Worm (Caenorhabditis elegans) whole organism, dauer: ENCODE measurements around the gene srsy-2.

Source experiments
- unc-62 ChIP-seq: sonication (generic microtip); optimal IDR thresholded peaks from 2 replicates; lab custom pipeline; 2017; ENCODE audit warnings: missing biosample characterization, missing genetic modification reagents, missing genetic modification characterization

The srsy-2 gene

ce11 chrII:6226995-6227394, at the start of gene srsy-2:
Gene srsy-2, minus strand, starts transcription at chrII:6227095.
- no peak for TF ChIP-seq unc-62 (GFP tag; lab: Kevin White, UChicago)

- TF ChIP-seq unc-62 (GFP tag; lab: Kevin White, UChicago): no peak
Measured at ce11 chrII:6273916-6274315, 47.0 kb upstream of the srsy-2 start, which contains the start of gene bpl-1. Gene bpl-1, plus strand, starts transcription at chrII:6274216.

ce11 chrII:6269805-6270414, 43.0 kb upstream of the srsy-2 start, which contains the start of gene F13H8.2:
Gene F13H8.2, plus strand, starts transcription at chrII:6270364.
- TF ChIP-seq unc-62 (GFP tag; lab: Kevin White, UChicago): no peak

- TF ChIP-seq unc-62 (GFP tag; lab: Kevin White, UChicago): no peak
Measured at ce11 chrII:6267983-6268382, 41.1 kb upstream of the srsy-2 start, which contains the start of gene F13H8.8. Gene F13H8.8, minus strand, starts transcription at chrII:6268083.

- no peak for TF ChIP-seq unc-62 (GFP tag; lab: Kevin White, UChicago)
Measured at ce11 chrII:6263685-6264084, 36.8 kb upstream of the srsy-2 start, which contains the start of gene F13H8.3. Gene F13H8.3, plus strand, starts transcription at chrII:6263985.

ce11 chrII:6262222-6262621, 35.3 kb upstream of the srsy-2 start, which contains the start of gene F13H8.12:
Gene F13H8.12, plus strand, starts transcription at chrII:6262522.
- TF ChIP-seq unc-62 (GFP tag; lab: Kevin White, UChicago): no peak

- no peak for TF ChIP-seq unc-62 (GFP tag; lab: Kevin White, UChicago)
Measured at ce11 chrII:6260684-6261083, 33.8 kb upstream of the srsy-2 start, which contains the start of gene nmgp-1. Gene nmgp-1, plus strand, starts transcription at chrII:6260857.

- no peak for TF ChIP-seq unc-62 (GFP tag; lab: Kevin White, UChicago)
Measured at ce11 chrII:6259867-6260266, 33.0 kb upstream of the srsy-2 start, which contains the start of gene F13H8.11. Gene F13H8.11, minus strand, starts transcription at chrII:6260021.

- no peak for TF ChIP-seq unc-62 (GFP tag; lab: Kevin White, UChicago)
Measured at ce11 chrII:6257220-6257877, 30.5 kb upstream of the srsy-2 start.

- TF ChIP-seq unc-62 (GFP tag; lab: Kevin White, UChicago): no peak
Measured at ce11 chrII:6256024-6256423, 29.1 kb upstream of the srsy-2 start, which contains the start of gene F13H8.5. Gene F13H8.5, minus strand, starts transcription at chrII:6256124.

- TF ChIP-seq unc-62 (GFP tag; lab: Kevin White, UChicago): no peak
Measured at ce11 chrII:6252707-6253106, 25.8 kb upstream of the srsy-2 start.

- no peak for TF ChIP-seq unc-62 (GFP tag; lab: Kevin White, UChicago)
Measured at ce11 chrII:6250782-6251461, 24.0 kb upstream of the srsy-2 start, which contains the start of gene phb-2. Gene phb-2, plus strand, starts transcription at chrII:6251411.

- no peak for TF ChIP-seq unc-62 (GFP tag; lab: Kevin White, UChicago)
Measured at ce11 chrII:6248503-6248902, 21.6 kb upstream of the srsy-2 start.

- no peak for TF ChIP-seq unc-62 (GFP tag; lab: Kevin White, UChicago)
Measured at ce11 chrII:6248029-6248428, 21.1 kb upstream of the srsy-2 start.

- no peak for TF ChIP-seq unc-62 (GFP tag; lab: Kevin White, UChicago)
Measured at ce11 chrII:6247011-6247410, 20.1 kb upstream of the srsy-2 start, which contains the start of gene T24H7.2. Gene T24H7.2, plus strand, starts transcription at chrII:6247311.

- no peak for TF ChIP-seq unc-62 (GFP tag; lab: Kevin White, UChicago)
Measured at ce11 chrII:6246054-6246453, 19.2 kb upstream of the srsy-2 start, which contains the start of gene lelo-1. Gene lelo-1, plus strand, starts transcription at chrII:6246354.
